Worm (Caenorhabditis elegans): ENCODE results near the gene tceb-3.

- no peak for TF ChIP-seq dmd-4 (tag; optimal IDR thresholded peaks at IDR 0.05; ENCODE audit: borderline replicate concordance)
- TF ChIP-seq Y22D7AL.16 (tag; optimal IDR thresholded peaks at IDR 0.05), result no peak
- TF ChIP-seq pha-2 (tag; optimal IDR thresholded peaks at IDR 0.05), result no peak
- no peak for TF ChIP-seq sox-2 (GFP tag; IDR thresholded peaks at IDR 0.05)
- no peak for TF ChIP-seq madf-2 (tag; optimal IDR thresholded peaks at IDR 0.05)
- TF ChIP-seq hlh-15 (tag; optimal IDR thresholded peaks at IDR 0.05), result no peak
- no peak for TF ChIP-seq nhr-11 (tag; optimal IDR thresholded peaks at IDR 0.05)
- no peak for TF ChIP-seq tbx-2 (tag; optimal IDR thresholded peaks at IDR 0.05)
- no peak for TF ChIP-seq unc-86 (tag; optimal IDR thresholded peaks at IDR 0.05)
- TF ChIP-seq pha-4 (tag; optimal IDR thresholded peaks at IDR 0.05), result no peak
- no peak for TF ChIP-seq rnt-1 (tag; optimal IDR thresholded peaks at IDR 0.05)
- no peak for TF ChIP-seq ceh-31 (tag; optimal IDR thresholded peaks at IDR 0.05)
- TF ChIP-seq gmeb-2 (tag; optimal IDR thresholded peaks at IDR 0.05), result no peak
Observed at ce11 chrII:10923948-10924347, 23.3 kb downstream of the tceb-3 start, which contains the start of gene Y19D2B.2.
